Fruit fly (Drosophila melanogaster): ENCODE data around the gene CG14253.

DNA sequence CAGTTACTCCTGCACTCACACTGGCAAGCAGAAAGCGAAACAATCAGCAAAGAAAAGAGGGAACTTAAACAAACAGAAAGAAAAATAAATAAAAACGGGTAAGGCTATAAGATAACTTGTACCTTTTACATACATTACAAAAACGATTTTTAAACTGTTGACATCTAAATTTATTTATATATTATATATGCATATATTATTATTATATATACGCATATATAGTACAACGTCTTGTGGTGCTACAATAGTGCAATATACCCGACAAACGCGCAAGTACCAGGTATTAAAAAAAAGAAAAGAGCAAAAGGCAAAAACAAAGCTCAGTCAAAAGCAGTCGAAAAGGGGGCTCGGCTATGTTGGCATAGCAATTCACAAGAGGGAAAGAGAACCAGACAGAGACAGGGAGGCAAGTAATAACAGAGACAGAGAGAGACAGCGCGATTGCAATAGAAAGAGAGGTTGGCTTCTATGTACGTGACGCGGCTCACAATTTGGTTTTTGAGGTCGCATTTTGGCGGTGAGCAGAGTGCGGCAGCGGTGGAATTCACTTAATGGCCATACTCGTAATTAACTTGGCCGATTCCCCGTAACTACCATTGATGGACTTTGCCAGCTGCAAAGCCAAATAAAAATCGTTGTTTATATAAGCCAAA, 24.2 kb upstream of the CG14253 start:
- TF ChIP-seq CG33017 (tag; optimal IDR thresholded peaks at IDR 0.05), result no peak
- TF ChIP-seq kay (GFP tag; ENCODE audit: borderline replicate concordance), result no peak
- no peak for TF ChIP-seq CG7045 (GFP tag; optimal IDR thresholded peaks at IDR 0.05)
- TF ChIP-seq tj (GFP tag; optimal IDR thresholded peaks at IDR 0.05), result peak; percentile 33
- no peak for TF ChIP-seq Crg-1 (GFP tag; optimal IDR thresholded peaks at IDR 0.05)
- TF ChIP-seq CG14711 (tag; optimal IDR thresholded peaks at IDR 0.05), result peak; percentile 72
- no peak for TF ChIP-seq Hr96 (GFP tag; optimal IDR thresholded peaks at IDR 0.05)
- no peak for TF ChIP-seq CG5204 (GFP tag; optimal IDR thresholded peaks at IDR 0.05)
- TF ChIP-seq CG11617 (GFP tag; optimal IDR thresholded peaks at IDR 0.05), result no peak
- no peak for TF ChIP-seq toe (GFP tag; optimal IDR thresholded peaks at IDR 0.05)
- peak; percentile 35 for TF ChIP-seq CG7101 (tag; optimal IDR thresholded peaks at IDR 0.05)
- no peak for TF ChIP-seq CG1620 (GFP tag; optimal IDR thresholded peaks at IDR 0.05)
- TF ChIP-seq Clk (GFP tag; optimal IDR thresholded peaks at IDR 0.05), result no peak
- no peak for TF ChIP-seq cnc (optimal IDR thresholded peaks at IDR 0.05)

Data from whole organism, adult.